Worm (Caenorhabditis elegans) whole organism, young adult: Measurements from ENCODE around the gene sago-1.

Source experiments
- F22D6.2 ChIP-seq: sonication (generic microtip); optimal IDR thresholded peaks from 2 replicates; lab custom pipeline; 2016; ENCODE audit warnings: mild to moderate bottlenecking, missing genetic modification characterization, missing compliant biosample characterization
- F55B11.4 ChIP-seq: sonication (generic microtip); optimal IDR thresholded peaks from 2 replicates; lab custom pipeline; 2016; ENCODE audit warnings: missing compliant biosample characterization, missing genetic modification characterization, borderline replicate concordance; ENCODE audit not compliant: insufficient read depth
- F57A8.1 ChIP-seq: fragments of 200-800 bp; sonication (Bioruptor generic); optimal IDR thresholded peaks from 2 replicates; lab custom pipeline; 2018; ENCODE audit warnings: mild to moderate bottlenecking, missing genetic modification characterization, moderate library complexity, missing compliant biosample characterization
- ama-1 ChIP-seq, 3 experiments: fragments of 150-350 bp in 1 of 3; sonication (generic microtip) in 2 of 3; optimal IDR thresholded peaks; 2 replicates each; lab custom pipeline; 2014 to 2018; ENCODE audit warnings: missing biosample characterization in 2 of 3, missing genetic modification characterization in 2 of 3, missing genetic modification reagents in 2 of 3
- attf-3 ChIP-seq: fragments of 200-800 bp; sonication (Bioruptor generic); conservative IDR thresholded peaks from 2 replicates; pipeline ENCODE4 v1.3.6; 2022; ENCODE audit warnings: missing genetic modification reagents, missing genetic modification characterization, missing compliant biosample characterization
- cebp-2 ChIP-seq: fragments of 200-800 bp; sonication (Bioruptor generic); IDR thresholded peaks from 2 replicates; pipeline ENCODE4 v1.3.6; 2022; ENCODE audit warnings: missing genetic modification characterization, missing compliant biosample characterization
- ceh-27 ChIP-seq: fragments of 200-800 bp; sonication (Bioruptor generic); optimal IDR thresholded peaks from 2 replicates; lab custom pipeline; 2018; ENCODE audit warnings: mild to moderate bottlenecking, missing genetic modification characterization, moderate library complexity, missing compliant biosample characterization
- ceh-79 ChIP-seq: sonication (generic microtip); optimal IDR thresholded peaks from 2 replicates; lab custom pipeline; 2017; ENCODE audit warnings: mild to moderate bottlenecking, missing genetic modification characterization, missing compliant biosample characterization
- dox-1 ChIP-seq: fragments of 200-800 bp; sonication (Bioruptor generic); IDR thresholded peaks from 2 replicates; pipeline ENCODE4 v1.3.6; 2022; ENCODE audit warnings: missing genetic modification reagents, missing genetic modification characterization, missing compliant biosample characterization
- efl-1 ChIP-seq: fragments of 150-350 bp; optimal IDR thresholded peaks from 2 replicates; lab custom pipeline; 2014; ENCODE audit warnings: missing biosample characterization, missing genetic modification reagents, missing genetic modification characterization
- egl-18 ChIP-seq: fragments of 200-800 bp; sonication (Bioruptor generic); IDR thresholded peaks from 2 replicates; pipeline ENCODE4 v1.3.6; 2022; ENCODE audit warnings: missing genetic modification reagents, missing genetic modification characterization, missing compliant biosample characterization
- egrh-3 ChIP-seq: fragments of 200-800 bp; sonication (Bioruptor generic); IDR thresholded peaks from 2 replicates; pipeline ENCODE4 v1.3.6; 2022; ENCODE audit warnings: missing genetic modification reagents, missing genetic modification characterization, missing compliant biosample characterization
- him-1 ChIP-seq: sonication (generic microtip); optimal IDR thresholded peaks from 2 replicates; lab custom pipeline; 2016; ENCODE audit warnings: missing genotype, missing genetic modification reagents, missing genetic modification characterization, missing compliant biosample characterization
- hlh-12 ChIP-seq: sonication (generic microtip); optimal IDR thresholded peaks from 2 replicates; lab custom pipeline; 2016; ENCODE audit warnings: missing genetic modification characterization, missing compliant biosample characterization
- hlh-26 ChIP-seq: fragments of 200-800 bp; sonication (Bioruptor generic); conservative IDR thresholded peaks from 2 replicates; pipeline ENCODE4 v1.3.6; 2022; ENCODE audit warnings: missing genetic modification reagents, missing genetic modification characterization, missing compliant biosample characterization
- hmg-20 ChIP-seq: fragments of 200-800 bp; sonication (Bioruptor generic); IDR thresholded peaks from 2 replicates; pipeline ENCODE4 v1.3.6; 2022; ENCODE audit warnings: missing genetic modification reagents, missing genetic modification characterization, missing compliant biosample characterization
- lag-1 ChIP-seq: fragments of 200-800 bp; sonication (Bioruptor generic); IDR thresholded peaks from 2 replicates; pipeline ENCODE4 v1.3.6; 2022; ENCODE audit warnings: missing genetic modification reagents, missing genetic modification characterization, missing compliant biosample characterization
- lsy-27 ChIP-seq: sonication (generic microtip); optimal IDR thresholded peaks from 2 replicates; lab custom pipeline; 2017; ENCODE audit warnings: missing genetic modification characterization, mild to moderate bottlenecking, missing compliant biosample characterization, antibody characterized with exemption, missing genotype, borderline replicate concordance; ENCODE audit not compliant: insufficient read depth
- madf-6 ChIP-seq: fragments of 200-800 bp; sonication (Bioruptor generic); IDR thresholded peaks from 2 replicates; pipeline ENCODE4 v1.3.6; 2022; ENCODE audit warnings: missing genetic modification reagents, missing genetic modification characterization, missing compliant biosample characterization
- madf-8 ChIP-seq: fragments of 200-800 bp; sonication (Bioruptor generic); conservative IDR thresholded peaks from 2 replicates; pipeline ENCODE4 v1.3.6; 2022; ENCODE audit warnings: missing genetic modification reagents, missing genetic modification characterization, missing compliant biosample characterization
- nhr-80 ChIP-seq: sonication (generic microtip); optimal IDR thresholded peaks from 2 replicates; lab custom pipeline; 2016; ENCODE audit warnings: missing genetic modification characterization, missing compliant biosample characterization
- pha-4 ChIP-seq: fragments of 150-350 bp; sonication (generic microtip); optimal IDR thresholded peaks from 2 replicates; lab custom pipeline; 2014; ENCODE audit warnings: missing biosample characterization, missing genetic modification reagents, missing genetic modification characterization
- rec-8 ChIP-seq, 2 experiments: sonication (generic microtip); optimal IDR thresholded peaks; 2 replicates each; lab custom pipeline; 2016; ENCODE audit warnings: mild to moderate bottlenecking in 2 of 2, missing genetic modification characterization in 2 of 2, missing genetic modification reagents in 2 of 2, missing genotype in 2 of 2, missing biosample characterization in 1 of 2, missing compliant biosample characterization in 1 of 2, moderate library complexity in 1 of 2
- snpc-1.3 ChIP-seq: sonication (generic microtip); optimal IDR thresholded peaks from 2 replicates; lab custom pipeline; 2017; ENCODE audit warnings: missing genetic modification characterization, mild to moderate bottlenecking, missing compliant biosample characterization, antibody characterized with exemption, moderate library complexity, missing genotype, missing genetic modification reagents; ENCODE audit not compliant: insufficient read depth
- somi-1 ChIP-seq: fragments of 200-800 bp; sonication (Bioruptor generic); optimal IDR thresholded peaks from 2 replicates; lab custom pipeline; 2018; ENCODE audit warnings: mild to moderate bottlenecking, missing genetic modification characterization, missing compliant biosample characterization
- sptf-2 ChIP-seq: fragments of 200-800 bp; sonication (Bioruptor generic); optimal IDR thresholded peaks from 2 replicates; lab custom pipeline; 2018; ENCODE audit warnings: mild to moderate bottlenecking, missing genetic modification characterization, missing compliant biosample characterization
- ztf-25 ChIP-seq: fragments of 200-800 bp; sonication (Bioruptor generic); IDR thresholded peaks from 2 replicates; pipeline ENCODE4 v1.3.6; 2022; ENCODE audit warnings: missing genetic modification reagents, missing genetic modification characterization, missing compliant biosample characterization
- ztf-26 ChIP-seq: sonication (generic microtip); optimal IDR thresholded peaks from 2 replicates; lab custom pipeline; 2017; ENCODE audit warnings: missing genetic modification characterization, missing compliant biosample characterization
- ztf-3 ChIP-seq: fragments of 200-800 bp; sonication (Bioruptor generic); optimal IDR thresholded peaks from 2 replicates; lab custom pipeline; 2018; ENCODE audit warnings: mild to moderate bottlenecking, missing genetic modification characterization, missing compliant biosample characterization
- ztf-6 ChIP-seq: fragments of 200-800 bp; sonication (Bioruptor generic); IDR thresholded peaks from 2 replicates; pipeline ENCODE4 v1.3.6; 2022; ENCODE audit warnings: missing genetic modification reagents, missing genetic modification characterization, missing compliant biosample characterization

sago-1 gene

ce11 chrV:6301046-6301445 is 2.5 kb upstream of the sago-1 start:
- TF ChIP-seq nhr-80 (tag; lab: Kevin White, UChicago) (peak; percentile 79), somi-1 (GFP tag; lab: Kevin White, UChicago) (no peak)

DNA sequence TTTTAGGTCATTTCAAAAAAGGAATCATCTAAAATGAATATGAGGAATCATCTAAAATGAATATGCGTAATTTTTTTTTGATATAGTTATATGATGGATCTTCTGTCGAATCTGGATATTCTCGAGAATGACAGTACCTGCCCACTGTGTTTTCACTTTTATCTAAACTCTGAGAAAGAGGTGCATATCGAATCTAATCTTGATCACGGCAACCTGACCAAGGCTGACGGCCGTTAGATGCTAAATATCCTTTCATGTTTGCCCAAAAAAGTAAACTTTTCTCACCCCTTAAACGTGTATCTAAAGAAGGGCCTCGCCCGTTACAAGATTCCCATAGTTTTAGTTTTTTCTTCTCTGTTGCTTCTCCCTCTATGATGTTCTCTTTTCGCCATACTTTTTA is 1.1 kb upstream of the sago-1 start:
- TF ChIP-seq F55B11.4 (tag; lab: Kevin White, UChicago) (no peak), ztf-6 (GFP tag; lab: Robert Waterston, UW) (no peak), attf-3 (GFP tag; lab: Robert Waterston, UW) (no peak)

ce11 chrV:6311936-6312335 is 8.4 kb downstream of the sago-1 start:
- TF ChIP-seq cebp-2 = no peak
- TF ChIP-seq egrh-3 (GFP tag; lab: Robert Waterston, UW) = no peak
- peak; percentile 60 for TF ChIP-seq efl-1 (GFP tag; lab: Kevin White, UChicago)
- peak; percentile 62 for TF ChIP-seq madf-6 (GFP tag; lab: Robert Waterston, UW)
- TF ChIP-seq lsy-27 (tag; lab: Kevin White, UChicago) = no peak
- 0 out of 2 replicates have a peak, but pooled peaks have one; percentile 7 for TF ChIP-seq madf-8 (GFP tag; lab: Robert Waterston, UW)

DNA sequence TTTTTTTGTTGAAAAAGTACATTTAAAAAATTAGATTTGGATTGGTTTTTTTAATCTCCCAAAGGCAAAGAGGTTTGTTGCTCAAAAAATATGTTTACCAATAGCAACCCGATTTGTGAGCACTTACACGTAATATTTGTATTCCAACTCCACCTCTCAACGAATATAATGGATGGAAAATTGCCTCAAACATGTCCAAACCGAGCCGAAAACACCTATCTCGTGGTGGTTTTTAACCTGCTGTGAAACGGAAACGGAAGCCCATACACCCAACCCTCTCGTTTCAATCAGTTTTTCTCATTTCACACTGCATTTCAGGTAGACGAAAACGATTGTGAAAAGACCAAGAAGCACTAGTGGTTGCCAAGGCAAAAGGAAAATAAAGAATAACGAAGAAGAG is 13.1 kb downstream of the sago-1 start, which contains the start of gene cest-24:
TSS of gene cest-24 (plus strand) at position 301 of the 400 bp plus-strand sequence.
- TF ChIP-seq hlh-12 (tag; lab: Kevin White, UChicago) = no peak
- TF ChIP-seq, all 124 proteins: peak for 0

DNA sequence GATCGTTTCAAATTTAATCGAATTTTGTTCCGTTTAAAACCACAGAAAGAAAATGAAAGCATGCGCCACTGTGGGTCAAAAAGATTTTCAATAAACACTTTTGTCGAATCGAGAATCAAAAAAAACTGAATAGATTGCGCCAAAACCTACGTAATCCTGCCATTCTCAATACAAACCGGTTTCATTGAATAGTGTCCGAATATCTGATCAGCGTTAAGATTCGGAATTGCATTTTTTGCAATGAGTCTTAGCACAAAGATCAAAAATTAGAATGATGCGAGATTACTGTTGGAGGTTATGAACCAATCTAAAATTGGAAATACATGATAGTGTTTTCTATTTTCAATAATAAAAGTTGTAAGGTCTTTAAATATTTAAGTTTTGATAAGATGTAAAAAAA is 14.4 kb downstream of the sago-1 start:
- TF ChIP-seq ceh-79 (tag; lab: Kevin White, UChicago) (no peak), F22D6.2 (tag; lab: Kevin White, UChicago) (no peak), somi-1 (GFP tag; lab: Kevin White, UChicago) (no peak), ztf-25 (GFP tag; lab: Robert Waterston, UW) (no peak), ceh-27 (GFP tag; lab: Kevin White, UChicago) (no peak), ztf-26 (tag; lab: Kevin White, UChicago) (no peak), F57A8.1 (GFP tag; lab: Kevin White, UChicago) (no peak), him-1 (tag; lab: Kevin White, UChicago) (no peak), rec-8 (tag; optimal IDR thresholded peaks at IDR 0.05; lab: Kevin White, UChicago) (no peak), lag-1 (GFP tag; lab: Robert Waterston, UW) (no peak), dox-1 (GFP tag; lab: Robert Waterston, UW) (no peak), snpc-1.3 (tag; lab: Kevin White, UChicago) (no peak), hlh-26 (GFP tag; lab: Robert Waterston, UW) (no peak), hmg-20 (GFP tag; lab: Robert Waterston, UW) (no peak), cebp-2 (no peak), egl-18 (GFP tag; lab: Robert Waterston, UW) (no peak), pha-4 (tag; lab: Kevin White, UChicago) (no peak), ztf-3 (GFP tag; lab: Kevin White, UChicago) (no peak), ama-1 (optimal IDR thresholded peaks at IDR 0.05; lab: Kevin White, UChicago) (no peak), ama-1 (GFP tag; optimal IDR thresholded peaks at IDR 0.05; lab: Kevin White, UChicago) (no peak), sptf-2 (no peak)
- TF ChIP-seq, all 124 proteins: peak for 0
